Worm (Caenorhabditis elegans): ENCODE results near the gene T19D2.13.

T19D2.13 gene

DNA sequence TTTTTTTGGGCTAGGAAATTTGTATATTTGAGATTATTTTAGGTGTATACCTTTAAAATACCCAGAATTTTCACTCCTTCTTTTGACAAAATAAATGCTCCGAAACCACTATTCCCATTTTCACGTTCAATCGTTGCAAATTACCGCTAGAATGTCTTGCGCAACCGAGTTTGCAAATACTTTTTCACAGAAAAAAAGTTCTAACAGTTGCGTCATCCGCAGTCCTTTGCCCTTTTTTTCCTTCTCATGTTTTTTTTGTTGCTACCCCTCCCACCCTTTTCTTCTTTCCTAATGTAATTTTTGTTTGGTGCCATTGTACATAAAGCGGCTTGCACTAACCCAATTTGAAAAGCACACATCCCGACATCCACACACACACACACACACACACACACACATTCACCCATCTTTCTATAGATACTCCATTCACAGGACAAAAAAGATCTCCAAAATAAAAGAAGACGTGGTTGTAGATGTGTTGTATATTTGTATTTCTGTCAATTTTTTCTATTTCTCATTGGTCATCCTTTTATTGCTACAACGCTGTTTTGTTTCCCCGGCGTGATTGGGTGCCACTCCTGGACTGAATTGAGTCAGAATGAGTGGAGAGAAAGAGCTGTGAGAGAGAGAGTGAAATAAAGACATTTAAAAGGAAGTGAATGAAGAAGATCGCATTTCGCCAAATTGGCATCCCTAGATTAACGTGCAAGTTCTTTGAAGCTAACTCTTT lies 15.5 kb upstream of the T19D2.13 start:
- TF ChIP-seq ceh-31 (tag; optimal IDR thresholded peaks at IDR 0.05) (peak; percentile 47), T23F11.4 (GFP tag; optimal IDR thresholded peaks at IDR 0.05) (no peak), hlh-6 (tag; optimal IDR thresholded peaks at IDR 0.05) (no peak), unc-42 (tag; optimal IDR thresholded peaks at IDR 0.05) (peak; percentile 99)

DNA sequence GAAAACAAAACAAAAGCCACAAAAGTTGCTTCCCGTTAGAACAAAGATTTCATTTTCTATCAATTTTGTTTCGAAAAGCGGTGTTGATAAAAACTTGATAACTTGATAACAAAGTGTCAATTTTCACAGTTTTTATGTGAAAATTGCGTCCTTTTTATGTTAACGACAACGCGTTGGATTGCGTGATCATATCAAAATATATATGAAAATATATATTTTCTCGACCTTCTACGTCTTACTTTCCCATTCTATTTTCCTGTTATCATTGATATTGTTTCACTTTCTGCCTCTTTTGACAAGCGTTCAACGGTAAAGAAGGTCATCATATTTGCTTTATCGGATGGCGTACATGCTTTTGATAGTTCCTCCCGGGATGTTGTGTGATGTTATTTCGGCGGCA lies 10.6 kb upstream of the T19D2.13 start:
- TF ChIP-seq unc-55 (GFP tag; optimal IDR thresholded peaks at IDR 0.05) (no peak), pat-9 (tag; optimal IDR thresholded peaks at IDR 0.05) (no peak), hlh-15 (tag; optimal IDR thresholded peaks at IDR 0.05) (no peak), pax-1 (tag; optimal IDR thresholded peaks at IDR 0.05) (no peak), unc-86 (tag; optimal IDR thresholded peaks at IDR 0.05) (no peak), rnt-1 (tag; optimal IDR thresholded peaks at IDR 0.05) (no peak), ama-1 (optimal IDR thresholded peaks at IDR 0.05) (no peak), gmeb-2 (tag; optimal IDR thresholded peaks at IDR 0.05) (no peak), ets-4 (tag; optimal IDR thresholded peaks at IDR 0.05) (no peak), ceh-6 (GFP tag; optimal IDR thresholded peaks at IDR 0.05) (no peak), ztf-16 (tag; optimal IDR thresholded peaks at IDR 0.05) (no peak), nfya-1 (tag; optimal IDR thresholded peaks at IDR 0.05) (no peak), npax-4 (tag; optimal IDR thresholded peaks at IDR 0.05) (no peak), C08G9.2 (tag; optimal IDR thresholded peaks at IDR 0.05) (no peak), hlh-8 (tag; optimal IDR thresholded peaks at IDR 0.05) (no peak), pros-1 (tag; optimal IDR thresholded peaks at IDR 0.05) (no peak), ceh-45 (GFP tag; IDR thresholded peaks at IDR 0.05) (no peak), ceh-22 (tag; optimal IDR thresholded peaks at IDR 0.05) (no peak)

DNA sequence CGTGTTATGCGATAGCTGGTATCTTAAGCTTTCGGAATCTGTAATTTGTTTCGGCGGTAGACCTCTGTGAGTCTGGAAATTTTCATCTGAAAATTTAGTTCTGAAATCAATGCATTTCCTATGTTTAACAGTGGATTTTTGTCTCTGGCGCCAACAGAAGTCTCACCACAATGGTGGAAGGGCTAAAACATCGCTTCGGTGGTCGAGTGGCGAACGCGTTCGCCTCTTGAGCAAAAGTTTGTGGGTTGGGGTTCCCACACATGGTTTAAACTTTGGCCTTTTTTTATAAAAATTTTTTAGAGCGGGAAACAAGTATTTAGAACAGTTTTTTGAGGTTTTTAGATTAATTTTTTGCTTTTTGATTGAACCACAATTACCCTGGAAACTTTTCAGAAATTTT lies 7.6 kb upstream of the T19D2.13 start:
- no peak for TF ChIP-seq ceh-2 (tag; optimal IDR thresholded peaks at IDR 0.05)
- no peak for TF ChIP-seq elt-4 (tag; optimal IDR thresholded peaks at IDR 0.05)
- no peak for TF ChIP-seq sox-4 (tag; optimal IDR thresholded peaks at IDR 0.05)
- no peak for TF ChIP-seq odd-2 (tag; optimal IDR thresholded peaks at IDR 0.05)
- TF ChIP-seq hlh-8 (tag; optimal IDR thresholded peaks at IDR 0.05), result no peak
- TF ChIP-seq sdc-2 (tag; optimal IDR thresholded peaks at IDR 0.05), result no peak
- TF ChIP-seq nhr-11 (tag; optimal IDR thresholded peaks at IDR 0.05), result no peak

DNA sequence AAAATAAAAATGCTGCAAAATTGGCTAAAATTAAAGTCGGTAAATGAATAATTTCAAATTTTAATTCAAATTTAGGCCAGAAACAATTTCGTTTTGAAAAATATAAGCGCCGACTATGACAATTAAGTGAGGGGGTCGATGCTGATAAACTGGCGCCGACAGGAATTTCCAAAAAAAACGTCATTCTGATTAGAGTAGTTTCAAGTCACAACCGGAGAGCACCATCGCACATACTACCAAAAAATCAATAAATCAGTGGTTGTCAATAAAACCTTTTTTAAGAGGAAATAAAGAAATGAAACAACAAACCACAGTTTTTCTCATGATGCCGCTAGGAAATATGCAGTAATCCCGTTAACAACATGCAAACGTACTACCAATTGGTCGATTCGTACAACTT lies 6.9 kb upstream of the T19D2.13 start:
- TF ChIP-seq ama-1 (optimal IDR thresholded peaks at IDR 0.05), result no peak

ce11 chrX:3945681-3946080 lies 3.5 kb upstream of the T19D2.13 start:
- TF ChIP-seq K02D7.2 (tag; optimal IDR thresholded peaks at IDR 0.05) (no peak), pqm-1 (tag; optimal IDR thresholded peaks at IDR 0.05) (no peak), ceh-48 (tag; optimal IDR thresholded peaks at IDR 0.05) (peak; percentile 60), unc-42 (tag; optimal IDR thresholded peaks at IDR 0.05) (peak; percentile 42), rnt-1 (tag; optimal IDR thresholded peaks at IDR 0.05) (peak; percentile 50), tbx-2 (tag; optimal IDR thresholded peaks at IDR 0.05) (peak; percentile 66), ceh-18 (tag; optimal IDR thresholded peaks at IDR 0.05) (peak; percentile 63), hlh-13 (GFP tag; optimal IDR thresholded peaks at IDR 0.05) (no peak), ceh-2 (tag; optimal IDR thresholded peaks at IDR 0.05) (peak; percentile 16), ceh-34 (tag; optimal IDR thresholded peaks at IDR 0.05) (peak; percentile 55), fkh-10 (GFP tag; optimal IDR thresholded peaks at IDR 0.05) (no peak), ahr-1 (tag; optimal IDR thresholded peaks at IDR 0.05) (no peak), unc-3 (GFP tag; conservative IDR thresholded peaks at IDR 0.05) (no peak), unc-3 (tag; optimal IDR thresholded peaks at IDR 0.05) (no peak), pha-2 (tag; optimal IDR thresholded peaks at IDR 0.05) (peak; percentile 49), unc-55 (GFP tag; optimal IDR thresholded peaks at IDR 0.05) (peak; percentile 23), tbx-7 (tag; optimal IDR thresholded peaks at IDR 0.05) (no peak), pha-4 (tag; optimal IDR thresholded peaks at IDR 0.05) (no peak), nfya-1 (tag; optimal IDR thresholded peaks at IDR 0.05) (peak; percentile 57), lin-11 (tag; optimal IDR thresholded peaks at IDR 0.05) (no peak), ceh-31 (tag; optimal IDR thresholded peaks at IDR 0.05) (peak; percentile 48), hlh-8 (tag; optimal IDR thresholded peaks at IDR 0.05) (no peak), F13H6.1 (tag; optimal IDR thresholded peaks at IDR 0.05) (peak; percentile 40)
